Worm (Caenorhabditis elegans) whole organism, young adult: Measurements from ENCODE around the gene sahd-1.
A peak's percentile ranks its signal among the peaks of the same experiment; 100 is the strongest.

Experiments used
- B0035.1 ChIP-seq: sonication (generic microtip); optimal IDR thresholded peaks from 2 replicates; lab custom pipeline; 2016; ENCODE audit warnings: missing genetic modification characterization, mild to moderate bottlenecking, missing compliant biosample characterization, missing genotype, missing genetic modification reagents
- B0336.3 ChIP-seq: fragments of 200-800 bp; sonication (Bioruptor generic); IDR thresholded peaks from 2 replicates; pipeline ENCODE4 v1.3.6; 2022; ENCODE audit warnings: missing genetic modification characterization, missing compliant biosample characterization
- C06A6.2 ChIP-seq: fragments of 200-800 bp; sonication (Bioruptor generic); conservative IDR thresholded peaks from 2 replicates; pipeline ENCODE4 v1.3.6; 2022; ENCODE audit warnings: missing genetic modification characterization, missing compliant biosample characterization
- F10E7.11 ChIP-seq: sonication (generic microtip); optimal IDR thresholded peaks from 2 replicates; lab custom pipeline; 2017; ENCODE audit warnings: mild to moderate bottlenecking, missing genetic modification characterization, moderate library complexity, missing compliant biosample characterization
- F22D6.2 ChIP-seq: sonication (generic microtip); optimal IDR thresholded peaks from 2 replicates; lab custom pipeline; 2016; ENCODE audit warnings: mild to moderate bottlenecking, missing genetic modification characterization, missing compliant biosample characterization
- F23B12.7 ChIP-seq: sonication (generic microtip); optimal IDR thresholded peaks from 2 replicates; lab custom pipeline; 2017; ENCODE audit warnings: missing genetic modification characterization, mild to moderate bottlenecking, missing compliant biosample characterization, antibody characterized with exemption, moderate library complexity; ENCODE audit not compliant: insufficient read depth
- F57C9.4 ChIP-seq: sonication (generic microtip); optimal IDR thresholded peaks from 2 replicates; lab custom pipeline; 2017; ENCODE audit warnings: mild to moderate bottlenecking, missing genetic modification characterization, missing compliant biosample characterization
- Y53G8AR.9 ChIP-seq: fragments of 200-800 bp; sonication (Bioruptor generic); conservative IDR thresholded peaks from 2 replicates; pipeline ENCODE4 v1.3.6; 2022; ENCODE audit warnings: missing genetic modification reagents, missing genetic modification characterization, missing compliant biosample characterization
- Y56A3A.18 ChIP-seq: fragments of 200-800 bp; sonication (Bioruptor generic); IDR thresholded peaks from 2 replicates; pipeline ENCODE4 v1.3.6; 2022; ENCODE audit warnings: missing genetic modification reagents, missing genetic modification characterization, missing compliant biosample characterization
- ZK185.1 ChIP-seq: sonication (generic microtip); optimal IDR thresholded peaks from 2 replicates; lab custom pipeline; 2016; ENCODE audit warnings: mild to moderate bottlenecking, missing genetic modification characterization, missing compliant biosample characterization; ENCODE audit not compliant: poor library complexity, severe bottlenecking
- ama-1 ChIP-seq, 3 experiments: fragments of 150-350 bp in 1 of 3; sonication (generic microtip) in 2 of 3; optimal IDR thresholded peaks; 2 replicates each; lab custom pipeline; 2014 to 2018; ENCODE audit warnings: missing biosample characterization in 2 of 3, missing genetic modification characterization in 2 of 3, missing genetic modification reagents in 2 of 3
- attf-3 ChIP-seq: fragments of 200-800 bp; sonication (Bioruptor generic); conservative IDR thresholded peaks from 2 replicates; pipeline ENCODE4 v1.3.6; 2022; ENCODE audit warnings: missing genetic modification reagents, missing genetic modification characterization, missing compliant biosample characterization
- attf-5 ChIP-seq: fragments of 200-800 bp; sonication (Bioruptor generic); optimal IDR thresholded peaks from 2 replicates; lab custom pipeline; 2018; ENCODE audit warnings: mild to moderate bottlenecking, missing genetic modification characterization, missing compliant biosample characterization
- attf-6 ChIP-seq: fragments of 200-800 bp; sonication (Bioruptor generic); IDR thresholded peaks from 2 replicates; pipeline ENCODE4 v1.3.6; 2022; ENCODE audit warnings: missing genetic modification reagents, missing genetic modification characterization, missing compliant biosample characterization
- bed-2 ChIP-seq: fragments of 200-800 bp; sonication (Bioruptor generic); IDR thresholded peaks from 2 replicates; pipeline ENCODE4 v1.3.6; 2022; ENCODE audit warnings: missing genetic modification reagents, missing genetic modification characterization, missing compliant biosample characterization
- cebp-1 ChIP-seq, 2 experiments: fragments of 200-800 bp in 1 of 2; sonication (Bioruptor generic) in 1 of 2; sonication (generic microtip) in 1 of 2; IDR thresholded peaks in 1 of 2; optimal IDR thresholded peaks in 1 of 2; 2 replicates each; pipeline versions ENCODE4 v1.3.6 to Lab custom; 2017 to 2022; ENCODE audit warnings: missing compliant biosample characterization in 2 of 2, missing genetic modification characterization in 2 of 2, mild to moderate bottlenecking in 1 of 2, missing genetic modification reagents in 1 of 2, moderate library complexity in 1 of 2
- ceh-58 ChIP-seq: fragments of 200-800 bp; sonication (Bioruptor generic); IDR thresholded peaks from 2 replicates; pipeline ENCODE4 v1.3.6; 2022; ENCODE audit warnings: missing genetic modification characterization, missing compliant biosample characterization
- dox-1 ChIP-seq: fragments of 200-800 bp; sonication (Bioruptor generic); IDR thresholded peaks from 2 replicates; pipeline ENCODE4 v1.3.6; 2022; ENCODE audit warnings: missing genetic modification reagents, missing genetic modification characterization, missing compliant biosample characterization
- egl-44 ChIP-seq: fragments of 200-800 bp; sonication (Bioruptor generic); IDR thresholded peaks from 2 replicates; pipeline ENCODE4 v1.3.6; 2022; ENCODE audit warnings: missing genetic modification reagents, missing genetic modification characterization, missing compliant biosample characterization
- ets-4 ChIP-seq: fragments of 200-800 bp; sonication (Bioruptor generic); optimal IDR thresholded peaks from 2 replicates; lab custom pipeline; 2018; ENCODE audit warnings: mild to moderate bottlenecking, missing genetic modification characterization, missing compliant biosample characterization
- hmg-1.2 ChIP-seq: fragments of 200-800 bp; sonication (Bioruptor generic); IDR thresholded peaks from 2 replicates; pipeline ENCODE4 v1.3.6; 2022; ENCODE audit warnings: missing genetic modification reagents, missing genetic modification characterization, missing compliant biosample characterization
- hmg-20 ChIP-seq: fragments of 200-800 bp; sonication (Bioruptor generic); IDR thresholded peaks from 2 replicates; pipeline ENCODE4 v1.3.6; 2022; ENCODE audit warnings: missing genetic modification reagents, missing genetic modification characterization, missing compliant biosample characterization
- hsf-1 ChIP-seq: fragments of 200-800 bp; sonication (Bioruptor generic); IDR thresholded peaks from 2 replicates; pipeline ENCODE4 v1.3.6; 2022; ENCODE audit warnings: missing genetic modification reagents, missing genetic modification characterization, missing compliant biosample characterization
- lsl-1 ChIP-seq: fragments of 200-800 bp; sonication (Bioruptor generic); optimal IDR thresholded peaks from 2 replicates; lab custom pipeline; 2018; ENCODE audit warnings: mild to moderate bottlenecking, missing genetic modification characterization, moderate library complexity, missing compliant biosample characterization
- madf-3 ChIP-seq: fragments of 200-800 bp; sonication (Bioruptor generic); IDR thresholded peaks from 2 replicates; pipeline ENCODE4 v1.3.6; 2022; ENCODE audit warnings: missing genetic modification reagents, missing genetic modification characterization, missing compliant biosample characterization
- madf-6 ChIP-seq: fragments of 200-800 bp; sonication (Bioruptor generic); IDR thresholded peaks from 2 replicates; pipeline ENCODE4 v1.3.6; 2022; ENCODE audit warnings: missing genetic modification reagents, missing genetic modification characterization, missing compliant biosample characterization
- mcd-1 ChIP-seq: fragments of 200-800 bp; sonication (Bioruptor generic); IDR thresholded peaks from 2 replicates; pipeline ENCODE4 v1.3.6; 2022; ENCODE audit warnings: missing genetic modification reagents, missing genetic modification characterization, missing compliant biosample characterization
- mes-4 ChIP-seq: sonication (generic microtip); optimal IDR thresholded peaks from 2 replicates; lab custom pipeline; 2016; ENCODE audit warnings: missing genotype, missing genetic modification characterization, missing compliant biosample characterization
- nhr-80 ChIP-seq: sonication (generic microtip); optimal IDR thresholded peaks from 2 replicates; lab custom pipeline; 2016; ENCODE audit warnings: missing genetic modification characterization, missing compliant biosample characterization
- pbrm-1 ChIP-seq: fragments of 200-800 bp; sonication (Bioruptor generic); IDR thresholded peaks from 2 replicates; pipeline ENCODE4 v1.3.6; 2022; ENCODE audit warnings: missing genetic modification reagents, missing genetic modification characterization, missing compliant biosample characterization
- pha-4 ChIP-seq: fragments of 150-350 bp; sonication (generic microtip); optimal IDR thresholded peaks from 2 replicates; lab custom pipeline; 2014; ENCODE audit warnings: missing biosample characterization, missing genetic modification reagents, missing genetic modification characterization
- sea-2 ChIP-seq: fragments of 200-800 bp; sonication (Bioruptor generic); IDR thresholded peaks from 2 replicates; pipeline ENCODE4 v1.3.6; 2022; ENCODE audit warnings: missing genetic modification characterization, missing compliant biosample characterization
- snpc-1.1 ChIP-seq: sonication (generic microtip); optimal IDR thresholded peaks from 2 replicates; lab custom pipeline; 2017; ENCODE audit warnings: missing genetic modification characterization, mild to moderate bottlenecking, missing compliant biosample characterization, antibody characterized with exemption, moderate library complexity, missing genotype, missing genetic modification reagents; ENCODE audit not compliant: insufficient read depth
- snpc-4 ChIP-seq, 5 experiments: fragments of 150-350 bp in 1 of 5; sonication (generic microtip) in 4 of 5; optimal IDR thresholded peaks; 2 replicates each; lab custom pipeline; 2014 to 2018; ENCODE audit warnings: missing genetic modification characterization in 5 of 5, missing biosample characterization in 3 of 5, antibody characterized with exemption in 2 of 5, mild to moderate bottlenecking in 2 of 5, missing compliant biosample characterization in 2 of 5, missing genotype in 2 of 5, moderate library complexity in 2 of 5, missing genetic modification reagents in 1 of 5
- tbp1 ChIP-seq: fragments of 200-800 bp; sonication (Bioruptor generic); optimal IDR thresholded peaks from 2 replicates; lab custom pipeline; 2018; ENCODE audit warnings: mild to moderate bottlenecking, missing genetic modification characterization, missing compliant biosample characterization
- xnd-1 ChIP-seq: sonication (generic microtip); optimal IDR thresholded peaks from 2 replicates; lab custom pipeline; 2016; ENCODE audit warnings: missing genotype, missing genetic modification reagents, missing genetic modification characterization, missing compliant biosample characterization
- ztf-22 ChIP-seq: fragments of 200-800 bp; sonication (Bioruptor generic); optimal IDR thresholded peaks from 2 replicates; lab custom pipeline; 2018; ENCODE audit warnings: mild to moderate bottlenecking, missing genetic modification characterization, moderate library complexity, missing compliant biosample characterization
- ztf-6 ChIP-seq: fragments of 200-800 bp; sonication (Bioruptor generic); IDR thresholded peaks from 2 replicates; pipeline ENCODE4 v1.3.6; 2022; ENCODE audit warnings: missing genetic modification reagents, missing genetic modification characterization, missing compliant biosample characterization

sahd-1 gene

DNA sequence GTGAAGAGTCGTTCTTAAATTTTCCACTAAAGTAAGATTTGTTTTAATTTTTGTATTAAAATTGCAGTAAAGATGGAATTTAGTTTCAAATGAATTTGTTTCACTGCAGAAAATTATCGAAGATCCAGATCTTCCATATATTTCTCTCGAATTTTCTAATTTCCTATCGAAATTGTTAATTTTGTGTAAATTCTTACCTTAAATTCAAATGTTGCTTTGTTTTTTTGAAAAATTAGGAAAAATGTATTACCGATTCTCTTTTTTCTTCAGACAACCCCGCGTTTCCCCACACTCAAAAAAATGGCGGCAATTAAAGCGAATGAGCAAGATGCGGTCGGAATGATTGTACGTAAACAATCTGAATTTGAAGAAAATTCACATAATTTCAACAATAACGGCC lies 35.0 kb upstream of the sahd-1 start, which contains the start of gene C17C3.6:
C17C3.6 (plus strand) TSS at position 301 of the 400 bp plus-strand sequence.
- TF ChIP-seq snpc-4 (GFP tag; optimal IDR thresholded peaks at IDR 0.05; lab: Kevin White, UChicago) (no peak), snpc-4 (tag; optimal IDR thresholded peaks at IDR 0.05; lab: Kevin White, UChicago) (no peak), B0035.1 (no peak), ZK185.1 (tag; lab: Kevin White, UChicago) (no peak), mes-4 (tag; lab: Kevin White, UChicago) (no peak), cebp-1 (GFP tag; IDR thresholded peaks at IDR 0.05; lab: Robert Waterston, UW) (no peak), cebp-1 (tag; optimal IDR thresholded peaks at IDR 0.05; lab: Kevin White, UChicago) (no peak), ztf-6 (GFP tag; lab: Robert Waterston, UW) (no peak), F22D6.2 (tag; lab: Kevin White, UChicago) (no peak)

DNA sequence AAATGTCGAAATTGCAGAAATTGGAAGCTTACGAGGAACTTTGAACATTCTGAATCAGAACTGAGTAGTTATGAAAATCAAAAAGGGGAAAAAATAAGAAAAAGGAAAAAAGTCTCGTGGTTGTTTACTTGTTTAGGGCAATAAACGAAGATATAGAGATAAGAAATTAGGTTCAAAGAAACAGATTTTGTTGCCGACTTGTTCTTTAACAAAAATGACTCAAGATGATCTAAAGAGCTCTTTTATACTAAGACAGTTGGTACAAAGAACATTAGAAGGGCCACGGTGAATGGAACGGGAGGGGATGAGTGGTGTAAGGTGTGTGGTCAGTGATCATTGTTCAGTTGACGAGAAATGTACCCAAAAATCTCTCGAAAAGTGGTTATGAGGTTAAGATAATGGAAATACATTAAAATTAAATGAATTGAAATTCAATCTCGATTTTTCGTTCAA lies 32.7 kb upstream of the sahd-1 start, which contains the start of gene acdh-2:
acdh-2 (minus strand) TSS at position 51 of the 453 bp plus-strand sequence.
- TF ChIP-seq F57C9.4 (tag; lab: Kevin White, UChicago), result no peak
- TF ChIP-seq madf-6, result no peak
- TF ChIP-seq xnd-1 (tag; lab: Kevin White, UChicago), result no peak
- no peak for TF ChIP-seq ama-1 (optimal IDR thresholded peaks at IDR 0.05; lab: Kevin White, UChicago)
- no peak for TF ChIP-seq ama-1 (GFP tag; optimal IDR thresholded peaks at IDR 0.05; lab: Kevin White, UChicago)
- no peak for TF ChIP-seq snpc-4 (GFP tag; optimal IDR thresholded peaks at IDR 0.05; lab: Kevin White, UChicago)
- TF ChIP-seq snpc-4 (tag; optimal IDR thresholded peaks at IDR 0.05; lab: Kevin White, UChicago), result peak in 2 of 4 experiments; percentile 3 to 50
- no peak for TF ChIP-seq bed-2 (GFP tag; lab: Robert Waterston, UW)
- no peak for TF ChIP-seq sea-2 (GFP tag; lab: Robert Waterston, UW)
- no peak for TF ChIP-seq dox-1

DNA sequence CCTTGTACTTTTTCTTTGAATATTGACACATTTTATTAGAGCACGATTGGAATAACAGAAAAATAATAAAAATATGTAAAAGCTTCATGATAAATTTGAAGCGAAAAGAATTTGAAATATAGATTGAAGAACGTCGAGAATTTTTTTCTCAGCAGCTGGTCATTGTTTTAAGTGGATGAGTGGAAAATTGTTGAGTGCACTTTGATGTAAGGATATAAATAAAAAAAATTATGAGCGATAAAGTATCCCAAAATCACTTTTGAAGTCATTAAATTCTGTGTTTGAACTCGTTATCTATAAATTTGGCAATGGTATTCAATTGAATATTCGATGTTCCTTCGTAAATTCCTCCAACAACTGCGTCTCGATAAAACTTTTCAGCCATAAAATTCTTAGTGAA lies 30.0 kb upstream of the sahd-1 start, which contains the start of gene ins-13:
ins-13 (minus strand) TSS at position 101 of the 400 bp plus-strand sequence.
- no peak for TF ChIP-seq Y56A3A.18 (GFP tag; lab: Robert Waterston, UW)
- peak; percentile 29 for TF ChIP-seq ZK185.1 (tag; lab: Kevin White, UChicago)

DNA sequence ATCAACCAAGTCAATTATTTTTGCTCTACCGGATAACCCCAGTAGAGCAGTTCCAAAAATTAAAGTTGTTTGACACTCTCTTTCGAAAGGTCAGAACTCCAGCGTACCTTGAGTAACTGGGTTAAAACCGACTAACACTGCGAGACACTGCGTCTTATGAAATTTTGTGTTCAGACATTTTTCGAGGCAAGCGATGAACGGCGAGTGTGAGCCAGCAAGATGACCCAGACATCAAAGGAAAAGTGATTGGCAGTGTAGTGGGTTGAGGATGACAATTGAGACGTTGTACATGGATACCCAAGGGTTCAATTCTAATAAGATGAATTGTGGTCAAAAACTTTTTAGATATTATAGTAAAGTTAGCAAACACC lies 29.4 kb upstream of the sahd-1 start:
- TF ChIP-seq ama-1 (optimal IDR thresholded peaks at IDR 0.05; lab: Kevin White, UChicago) (peak; percentile 98), ama-1 (GFP tag; optimal IDR thresholded peaks at IDR 0.05; lab: Kevin White, UChicago) (no peak), C06A6.2 (GFP tag; lab: Robert Waterston, UW) (peak; percentile 78), madf-6 (peak; percentile 30; the same call in 1 of the 2 replicates), nhr-80 (tag; lab: Kevin White, UChicago) (peak; percentile 11), attf-3 (GFP tag; lab: Robert Waterston, UW) (peak; percentile 49), ZK185.1 (tag; lab: Kevin White, UChicago) (peak; percentile 18), mcd-1 (GFP tag; lab: Robert Waterston, UW) (peak; percentile 61), ztf-22 (GFP tag; lab: Kevin White, UChicago) (peak; percentile 50), B0336.3 (GFP tag; lab: Robert Waterston, UW) (peak; percentile 54; the same call in 1 of the 2 replicates), F22D6.2 (tag; lab: Kevin White, UChicago) (peak; percentile 32), hmg-1.2 (GFP tag; lab: Robert Waterston, UW) (peak; percentile 53), ets-4 (GFP tag; lab: Kevin White, UChicago) (peak; percentile 33), ceh-58 (GFP tag; lab: Robert Waterston, UW) (no peak), hsf-1 (peak; percentile 11; the same call in 1 of the 2 replicates), pha-4 (tag; lab: Kevin White, UChicago) (peak; percentile 92), attf-5 (GFP tag; lab: Kevin White, UChicago) (peak; percentile 34), cebp-1 (GFP tag; IDR thresholded peaks at IDR 0.05; lab: Robert Waterston, UW) (peak; percentile 64), cebp-1 (tag; optimal IDR thresholded peaks at IDR 0.05; lab: Kevin White, UChicago) (peak; percentile 60), pbrm-1 (GFP tag; lab: Robert Waterston, UW) (peak; percentile 93), egl-44 (GFP tag; lab: Robert Waterston, UW) (peak; percentile 62; the same call in 1 of the 2 replicates), snpc-1.1 (tag; lab: Kevin White, UChicago) (peak; percentile 82), Y53G8AR.9 (GFP tag; lab: Robert Waterston, UW) (peak; percentile 37), hmg-20 (GFP tag; lab: Robert Waterston, UW) (0 out of 2 replicates have a peak, but pooled peaks have one; percentile 27), tbp1 (GFP tag; lab: Kevin White, UChicago) (peak; percentile 74), sea-2 (GFP tag; lab: Robert Waterston, UW) (no peak), attf-6 (GFP tag; lab: Robert Waterston, UW) (peak; percentile 98), madf-3 (no peak), lsl-1 (GFP tag; lab: Kevin White, UChicago) (no peak), F23B12.7 (peak; percentile 25), F10E7.11 (tag; lab: Kevin White, UChicago) (no peak)
